Worm (Caenorhabditis elegans): ENCODE results near the gene gfat-1.

gfat-1 gene

DNA sequence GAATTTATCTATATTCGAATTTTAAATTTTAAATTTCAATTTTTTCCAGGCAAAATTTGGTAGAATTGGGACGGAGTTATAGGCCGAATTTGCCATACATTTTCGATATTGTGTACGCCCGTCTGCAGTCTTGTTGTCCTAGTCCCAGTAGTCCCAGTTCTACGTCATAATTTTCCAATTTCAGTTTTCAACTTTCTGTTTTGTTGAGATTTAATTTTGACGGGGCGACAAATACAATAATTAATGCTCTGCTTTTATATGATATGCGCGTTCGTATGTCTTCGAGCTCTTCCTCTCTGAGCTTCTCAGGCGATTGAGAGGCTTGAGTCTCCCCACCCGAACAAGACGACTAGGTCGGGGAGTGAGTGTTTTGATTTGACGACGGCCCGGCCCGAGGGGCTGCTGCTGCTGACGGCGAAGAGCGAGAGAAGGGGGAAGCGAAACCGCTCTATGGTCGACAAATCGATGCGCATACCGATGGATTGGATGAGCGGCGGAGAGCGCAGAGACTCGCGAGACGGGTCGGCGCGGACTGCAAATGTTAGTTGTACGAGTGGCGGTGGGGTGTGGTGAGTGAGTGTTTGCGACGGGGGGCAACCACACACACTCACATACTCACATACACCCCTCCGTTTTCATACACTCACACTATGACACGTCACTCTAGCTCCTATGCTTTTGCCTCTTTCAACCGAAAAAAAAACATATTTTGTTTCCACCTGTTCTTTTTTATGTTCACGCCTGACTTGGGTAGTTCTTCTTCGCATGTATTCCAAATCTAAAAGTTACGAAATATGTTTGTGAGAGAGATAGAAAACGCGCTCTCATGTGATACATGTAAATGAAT is 39.7 kb upstream of the gfat-1 start:
- TF ChIP-seq ceh-36 (tag; optimal IDR thresholded peaks at IDR 0.05) (no peak), hnd-1 (tag; optimal IDR thresholded peaks at IDR 0.05) (peak; percentile 15), tbx-11 (GFP tag; IDR thresholded peaks at IDR 0.05) (peak; percentile 55; the same call in 1 of the 2 replicates), B0310.2 (tag; optimal IDR thresholded peaks at IDR 0.05) (no peak), tra-4 (tag; optimal IDR thresholded peaks at IDR 0.05) (peak; percentile 8), flt-1 (GFP tag; IDR thresholded peaks at IDR 0.05) (peak; percentile 57), aly-1 (tag; optimal IDR thresholded peaks at IDR 0.05) (peak; percentile 61), pes-1 (GFP tag; IDR thresholded peaks at IDR 0.05) (no peak; the same call in 1 of the 2 replicates), F13C5.2 (tag; optimal IDR thresholded peaks at IDR 0.05) (peak; percentile 83), ets-7 (tag; optimal IDR thresholded peaks at IDR 0.05) (peak; percentile 37), hmg-4 (GFP tag; optimal IDR thresholded peaks at IDR 0.05) (peak; percentile 92), tbx-37 (GFP tag; conservative IDR thresholded peaks at IDR 0.05) (no peak), scrt-1 (GFP tag; IDR thresholded peaks at IDR 0.05) (peak; percentile 58; the same call in 1 of the 2 replicates), ceh-13 (GFP tag; optimal IDR thresholded peaks at IDR 0.05) (peak; percentile 39), sea-1 (GFP tag; conservative IDR thresholded peaks at IDR 0.05) (peak; percentile 70), hmbx-1 (tag; optimal IDR thresholded peaks at IDR 0.05) (no peak), ama-1 (optimal IDR thresholded peaks at IDR 0.05) (peak; percentile 60)

DNA sequence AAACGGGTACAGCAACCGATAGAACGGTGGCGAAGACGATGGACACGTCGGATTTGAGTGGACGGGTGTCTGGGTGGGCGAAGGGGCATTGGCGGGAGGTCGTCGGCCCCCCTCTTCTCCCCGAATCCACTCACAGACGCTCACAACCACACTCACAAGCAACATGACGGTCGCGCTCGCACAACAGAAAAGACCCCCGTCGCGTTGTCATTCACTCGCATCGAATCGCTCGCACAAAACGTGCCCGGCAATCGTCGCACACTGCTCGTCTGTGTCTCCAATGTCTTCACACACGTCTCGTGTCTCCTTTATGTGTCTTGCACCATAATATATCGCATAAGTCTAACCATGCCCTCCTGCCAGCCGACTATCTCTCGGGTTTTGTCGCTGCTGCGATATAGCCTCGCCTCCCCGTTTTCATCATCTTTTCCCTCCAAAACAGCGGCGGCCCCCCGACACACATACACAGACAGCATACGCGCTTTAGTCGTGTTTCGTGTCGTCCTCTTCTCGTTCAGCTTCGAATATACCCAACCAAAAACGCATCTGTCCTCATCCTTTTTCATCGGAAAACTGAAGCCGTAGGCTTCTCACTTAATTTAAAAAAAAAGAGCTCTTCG is 38.9 kb upstream of the gfat-1 start:
- TF ChIP-seq scrt-1 (GFP tag; IDR thresholded peaks at IDR 0.05): 0 out of 2 replicates have a peak, but pooled peaks have one; percentile 50
- no peak for TF ChIP-seq hmbx-1 (tag; optimal IDR thresholded peaks at IDR 0.05)
- TF ChIP-seq tbx-11 (GFP tag; IDR thresholded peaks at IDR 0.05): no peak
- peak; percentile 4; the same call in 1 of the 2 replicates for TF ChIP-seq flt-1 (GFP tag; IDR thresholded peaks at IDR 0.05)
- no peak for TF ChIP-seq tra-4 (tag; optimal IDR thresholded peaks at IDR 0.05)
- peak; percentile 23 for TF ChIP-seq F13C5.2 (tag; optimal IDR thresholded peaks at IDR 0.05)
- no peak for TF ChIP-seq pes-1 (GFP tag; IDR thresholded peaks at IDR 0.05)
- peak; percentile 66 for TF ChIP-seq B0310.2 (tag; optimal IDR thresholded peaks at IDR 0.05)
- 0 out of 2 replicates have a peak, but pooled peaks have one; percentile 13 for TF ChIP-seq sea-1 (GFP tag; conservative IDR thresholded peaks at IDR 0.05)
- TF ChIP-seq aly-1 (tag; optimal IDR thresholded peaks at IDR 0.05): no peak
- TF ChIP-seq tbx-37 (GFP tag; conservative IDR thresholded peaks at IDR 0.05): no peak
- no peak for TF ChIP-seq hnd-1 (tag; optimal IDR thresholded peaks at IDR 0.05)
- peak; percentile 36 for TF ChIP-seq ets-7 (tag; optimal IDR thresholded peaks at IDR 0.05)
- peak; percentile 2 for TF ChIP-seq ceh-36 (tag; optimal IDR thresholded peaks at IDR 0.05)
- TF ChIP-seq ama-1 (optimal IDR thresholded peaks at IDR 0.05): no peak
- peak; percentile 90 for TF ChIP-seq hmg-4 (GFP tag; optimal IDR thresholded peaks at IDR 0.05)
- no peak for TF ChIP-seq ceh-13 (GFP tag; optimal IDR thresholded peaks at IDR 0.05)

DNA sequence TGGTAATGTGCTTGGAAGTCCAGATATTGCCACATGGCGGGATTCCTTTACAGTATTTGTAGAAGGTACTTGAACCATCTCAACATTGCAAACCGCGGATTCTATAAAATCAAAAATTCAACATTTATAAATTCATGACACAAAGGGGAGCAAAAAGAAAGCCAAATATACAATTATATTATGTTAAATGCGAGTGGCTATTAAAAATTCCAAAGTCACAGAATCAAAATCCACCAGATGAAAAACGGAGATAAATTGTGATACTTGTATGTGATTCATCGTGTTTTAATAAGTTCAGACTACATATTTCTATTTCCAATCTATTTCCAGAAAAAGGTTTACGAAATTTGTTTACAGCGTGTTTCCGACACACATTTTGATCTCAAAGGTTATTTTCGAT is 38.3 kb upstream of the gfat-1 start, which contains the start of gene din-1:
TSS of gene din-1 (minus strand) at position 101 of the 400 bp plus-strand sequence.
- TF ChIP-seq aly-1 (tag; optimal IDR thresholded peaks at IDR 0.05): no peak
- no peak for TF ChIP-seq B0310.2 (tag; optimal IDR thresholded peaks at IDR 0.05)
- TF ChIP-seq ets-7 (tag; optimal IDR thresholded peaks at IDR 0.05): no peak
- TF ChIP-seq pes-1 (GFP tag; IDR thresholded peaks at IDR 0.05): no peak
- no peak for TF ChIP-seq ceh-36 (tag; optimal IDR thresholded peaks at IDR 0.05)
- no peak for TF ChIP-seq flt-1 (GFP tag; IDR thresholded peaks at IDR 0.05)
- TF ChIP-seq ceh-13 (GFP tag; optimal IDR thresholded peaks at IDR 0.05): no peak
- no peak for TF ChIP-seq tra-4 (tag; optimal IDR thresholded peaks at IDR 0.05)

DNA sequence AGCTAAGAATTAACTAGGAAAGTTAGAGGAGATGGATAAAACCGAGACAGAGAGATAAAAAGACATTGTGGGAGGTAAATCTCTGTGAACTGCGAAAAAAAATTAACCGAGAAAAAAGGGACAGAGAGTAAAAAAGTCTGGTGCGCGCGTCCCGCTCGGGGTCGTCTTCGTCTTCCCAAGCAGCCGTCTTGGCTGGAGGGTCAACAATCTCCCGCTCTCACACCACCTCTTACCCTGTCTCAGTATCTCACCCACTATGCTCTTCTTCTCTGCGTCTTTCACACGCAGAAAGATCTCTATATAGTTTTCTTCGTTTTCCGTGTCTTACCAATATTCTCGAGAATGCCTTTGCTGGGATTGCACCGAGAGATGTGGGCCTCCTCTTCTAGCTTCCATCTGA is 37.5 kb upstream of the gfat-1 start:
- TF ChIP-seq hmg-4 (GFP tag; optimal IDR thresholded peaks at IDR 0.05) (peak; percentile 63), hmbx-1 (tag; optimal IDR thresholded peaks at IDR 0.05) (no peak), hnd-1 (tag; optimal IDR thresholded peaks at IDR 0.05) (no peak), scrt-1 (GFP tag; IDR thresholded peaks at IDR 0.05) (no peak)

DNA sequence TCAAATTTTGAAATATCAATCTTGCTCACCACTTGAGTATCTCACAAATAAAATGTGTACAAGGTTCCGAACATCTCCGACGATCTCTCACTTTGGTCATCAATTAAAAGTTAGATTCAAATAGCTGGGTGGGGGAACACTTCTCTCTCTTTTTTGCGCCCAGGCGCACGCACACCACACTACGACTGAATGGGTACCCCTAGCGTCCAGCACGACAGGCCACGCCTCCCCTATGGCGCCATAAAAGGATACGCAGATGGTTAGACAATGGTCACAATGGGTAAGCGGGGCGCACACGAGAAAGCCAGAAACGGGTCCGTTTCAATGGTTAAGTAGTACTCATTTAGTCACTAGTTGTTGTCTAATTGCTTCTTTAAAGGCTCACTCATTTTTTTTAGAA is 34.7 kb upstream of the gfat-1 start:
- TF ChIP-seq ama-1 (optimal IDR thresholded peaks at IDR 0.05): no peak
- TF ChIP-seq tbx-37 (GFP tag; conservative IDR thresholded peaks at IDR 0.05): no peak
- no peak for TF ChIP-seq flt-1 (GFP tag; IDR thresholded peaks at IDR 0.05)
- TF ChIP-seq aly-1 (tag; optimal IDR thresholded peaks at IDR 0.05): no peak
- TF ChIP-seq hmg-4 (GFP tag; optimal IDR thresholded peaks at IDR 0.05): peak; percentile 3
- no peak for TF ChIP-seq hmbx-1 (tag; optimal IDR thresholded peaks at IDR 0.05)
- peak; percentile 8 for TF ChIP-seq B0310.2 (tag; optimal IDR thresholded peaks at IDR 0.05)
- TF ChIP-seq hnd-1 (tag; optimal IDR thresholded peaks at IDR 0.05): no peak
- TF ChIP-seq scrt-1 (GFP tag; IDR thresholded peaks at IDR 0.05): no peak
- 0 out of 2 replicates have a peak, but pooled peaks have one; percentile 9 for TF ChIP-seq sea-1 (GFP tag; conservative IDR thresholded peaks at IDR 0.05)
- no peak for TF ChIP-seq ceh-36 (tag; optimal IDR thresholded peaks at IDR 0.05)
- no peak for TF ChIP-seq F13C5.2 (tag; optimal IDR thresholded peaks at IDR 0.05)
- no peak for TF ChIP-seq pes-1 (GFP tag; IDR thresholded peaks at IDR 0.05)
- no peak for TF ChIP-seq ceh-13 (GFP tag; optimal IDR thresholded peaks at IDR 0.05)
- TF ChIP-seq tra-4 (tag; optimal IDR thresholded peaks at IDR 0.05): no peak
- TF ChIP-seq ets-7 (tag; optimal IDR thresholded peaks at IDR 0.05): no peak
- no peak for TF ChIP-seq tbx-11 (GFP tag; IDR thresholded peaks at IDR 0.05)

DNA sequence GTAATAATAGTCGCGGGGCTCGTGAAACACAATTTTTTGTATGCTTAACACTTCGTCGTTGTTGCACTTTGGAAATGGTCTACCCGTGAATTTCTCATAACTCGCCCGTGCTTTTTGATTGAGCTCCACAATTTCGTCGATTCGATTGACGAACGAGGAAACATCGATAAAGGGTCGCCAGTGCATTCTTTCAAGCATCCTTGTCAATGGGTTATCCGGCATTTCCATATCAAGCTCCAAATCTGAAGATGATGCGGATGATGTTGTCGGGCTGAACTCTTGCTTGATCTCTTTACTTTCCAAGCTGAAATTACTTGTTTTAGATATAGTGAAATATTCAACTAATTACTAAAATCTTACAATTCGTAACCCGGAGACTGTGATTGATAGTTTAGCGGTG is 32.7 kb upstream of the gfat-1 start:
- TF ChIP-seq sea-1 (GFP tag; conservative IDR thresholded peaks at IDR 0.05) (no peak), hmg-4 (GFP tag; optimal IDR thresholded peaks at IDR 0.05) (no peak), aly-1 (tag; optimal IDR thresholded peaks at IDR 0.05) (no peak), pes-1 (GFP tag; IDR thresholded peaks at IDR 0.05) (no peak), tbx-37 (GFP tag; conservative IDR thresholded peaks at IDR 0.05) (no peak), tbx-11 (GFP tag; IDR thresholded peaks at IDR 0.05) (no peak), ceh-36 (tag; optimal IDR thresholded peaks at IDR 0.05) (no peak), B0310.2 (tag; optimal IDR thresholded peaks at IDR 0.05) (no peak), scrt-1 (GFP tag; IDR thresholded peaks at IDR 0.05) (no peak), ets-7 (tag; optimal IDR thresholded peaks at IDR 0.05) (no peak), ceh-13 (GFP tag; optimal IDR thresholded peaks at IDR 0.05) (no peak), tra-4 (tag; optimal IDR thresholded peaks at IDR 0.05) (no peak), hmbx-1 (tag; optimal IDR thresholded peaks at IDR 0.05) (no peak), hnd-1 (tag; optimal IDR thresholded peaks at IDR 0.05) (no peak), flt-1 (GFP tag; IDR thresholded peaks at IDR 0.05) (no peak)
